Worm (Caenorhabditis elegans): Measurements from ENCODE around the gene srh-16.

- TF ChIP-seq ztf-4 (tag; optimal IDR thresholded peaks at IDR 0.05), result no peak
- no peak for TF ChIP-seq mep-1 (tag; optimal IDR thresholded peaks at IDR 0.05)
- TF ChIP-seq blmp-1 (tag; optimal IDR thresholded peaks at IDR 0.05), result no peak
- no peak for TF ChIP-seq ets-5 (GFP tag; IDR thresholded peaks at IDR 0.05)
- TF ChIP-seq Y116A8C.19 (tag; optimal IDR thresholded peaks at IDR 0.05; ENCODE audit: borderline replicate concordance), result no peak
These were observed 37.5 kb downstream of the srh-16 start for ce11 chrV:12329173-12329572.

All from whole organism, L1 larva.